Worm (Caenorhabditis elegans) whole organism, L2 larva: Measurements from ENCODE around the gene R06B10.7.

ENCODE experiments used
- egl-27 ChIP-seq: sonication (generic microtip); optimal IDR thresholded peaks from 3 replicates; lab custom pipeline; 2017; ENCODE audit warnings: missing biosample characterization, missing genetic modification reagents, missing genetic modification characterization
- lin-13 ChIP-seq: fragments of 150-350 bp; optimal IDR thresholded peaks from 2 replicates; lab custom pipeline; 2014; ENCODE audit warnings: missing biosample characterization, missing genetic modification reagents, missing genetic modification characterization
- nhr-11 ChIP-seq: fragments of 150-350 bp; optimal IDR thresholded peaks from 2 replicates; lab custom pipeline; 2014; ENCODE audit warnings: missing biosample characterization, missing genetic modification characterization
- ztf-11 ChIP-seq: sonication (generic microtip); optimal IDR thresholded peaks from 2 replicates; lab custom pipeline; 2017; ENCODE audit warnings: missing biosample characterization, missing genetic modification characterization
- ztf-4 ChIP-seq: fragments of 150-350 bp; optimal IDR thresholded peaks from 2 replicates; lab custom pipeline; 2014; ENCODE audit warnings: missing biosample characterization, missing genetic modification characterization

DNA sequence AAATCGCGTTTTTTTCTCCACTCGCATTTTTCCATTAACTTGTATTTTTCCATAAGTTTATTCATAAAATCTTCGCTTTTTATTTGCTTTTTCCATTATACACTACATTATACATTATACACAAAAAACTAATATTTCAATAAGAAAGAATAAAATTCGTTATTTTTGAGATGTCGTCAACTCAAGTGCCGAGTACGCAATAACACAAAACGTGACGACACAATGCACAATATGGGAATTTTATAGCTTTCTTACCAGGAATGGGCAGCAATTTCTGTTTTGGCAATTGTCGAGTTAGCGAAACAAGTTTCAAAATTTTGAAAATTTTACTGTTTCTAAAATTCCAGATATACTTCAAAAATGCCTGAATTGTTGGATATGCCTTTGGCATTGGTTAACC is 49.0 kb downstream of the R06B10.7 start, which contains the start of gene fbxa-10:
- TF ChIP-seq lin-13 (GFP tag; lab: Kevin White, UChicago) (no peak), nhr-11 (tag; lab: Kevin White, UChicago) (no peak), ztf-11 (no peak), ztf-4 (tag; lab: Kevin White, UChicago) (no peak), egl-27 (no peak)
